Fruit fly (Drosophila melanogaster) whole organism, adult: Measurements from ENCODE around the gene KP78a.
A peak's percentile ranks its signal among the peaks of the same experiment; 100 is the strongest.

Experiments used
- CG11617 ChIP-seq: fragments of 200-800 bp; sonication (Bioruptor generic); optimal IDR thresholded peaks from 2 replicates; lab custom pipeline; 2017; ENCODE audit warnings: mild to moderate bottlenecking, missing biosample characterization, missing genetic modification reagents, missing genetic modification characterization
- CG12768 ChIP-seq: fragments of 200-800 bp; sonication (Bioruptor generic); optimal IDR thresholded peaks from 2 replicates; lab custom pipeline; 2017; ENCODE audit warnings: missing biosample characterization, missing genetic modification characterization, mild to moderate bottlenecking, moderate library complexity, missing genetic modification reagents
- CG14711 ChIP-seq: fragments of 200-800 bp; sonication (Bioruptor generic); optimal IDR thresholded peaks from 2 replicates; lab custom pipeline; 2018; ENCODE audit warnings: missing biosample characterization, mild to moderate bottlenecking, missing genetic modification characterization, moderate library complexity
- CG1620 ChIP-seq: fragments of 200-800 bp; sonication (Bioruptor generic); optimal IDR thresholded peaks from 2 replicates; lab custom pipeline; 2016; ENCODE audit warnings: missing biosample characterization, missing genetic modification characterization
- CG33017 ChIP-seq: fragments of 200-800 bp; sonication (Bioruptor generic); optimal IDR thresholded peaks from 2 replicates; lab custom pipeline; 2018; ENCODE audit warnings: missing biosample characterization, mild to moderate bottlenecking, missing genetic modification characterization, moderate library complexity
- CG5204 ChIP-seq: fragments of 200-800 bp; sonication (Bioruptor generic); optimal IDR thresholded peaks from 2 replicates; lab custom pipeline; 2016; ENCODE audit warnings: missing biosample characterization, missing genetic modification characterization
- CG7045 ChIP-seq: fragments of 200-800 bp; sonication (Bioruptor generic); optimal IDR thresholded peaks from 2 replicates; lab custom pipeline; 2017; ENCODE audit warnings: missing biosample characterization, mild to moderate bottlenecking, missing genetic modification characterization
- CG7101 ChIP-seq: fragments of 200-800 bp; sonication (Bioruptor generic); optimal IDR thresholded peaks from 2 replicates; lab custom pipeline; 2018; ENCODE audit warnings: missing biosample characterization, mild to moderate bottlenecking, missing genetic modification characterization, moderate library complexity
- Clk ChIP-seq: fragments of 200-800 bp; sonication (Bioruptor generic); optimal IDR thresholded peaks from 2 replicates; lab custom pipeline; 2017; ENCODE audit warnings: missing biosample characterization, missing genetic modification characterization
- Crg-1 ChIP-seq: fragments of 200-800 bp; sonication (Bioruptor generic); optimal IDR thresholded peaks from 2 replicates; lab custom pipeline; 2016; ENCODE audit warnings: missing biosample characterization, missing genetic modification characterization
- Hr96 ChIP-seq: fragments of 200-800 bp; sonication (Bioruptor generic); optimal IDR thresholded peaks from 2 replicates; lab custom pipeline; 2016; ENCODE audit warnings: missing biosample characterization, missing genetic modification characterization
- Mnt ChIP-seq: fragments of 200-800 bp; sonication (Bioruptor generic); optimal IDR thresholded peaks from 2 replicates; lab custom pipeline; 2016; ENCODE audit warnings: missing biosample characterization, mild to moderate bottlenecking, missing genetic modification characterization
- bab1 ChIP-seq: fragments of 200-800 bp; sonication (Bioruptor generic); optimal IDR thresholded peaks from 3 replicates; lab custom pipeline; 2019; ENCODE audit warnings: missing biosample characterization, mild to moderate bottlenecking, missing genetic modification characterization, moderate library complexity
- cic ChIP-seq: fragments of 200-800 bp; sonication (Bioruptor generic); optimal IDR thresholded peaks from 2 replicates; lab custom pipeline; 2017; ENCODE audit warnings: missing biosample characterization, mild to moderate bottlenecking, missing genetic modification characterization, moderate library complexity
- cnc ChIP-seq, 2 experiments: fragments of >200 bp; optimal IDR thresholded peaks; 2 replicates each; lab custom pipeline; 2017
- kay ChIP-seq: fragments of 200-800 bp; sonication (Bioruptor generic); peaks from one replicate; lab custom pipeline; 2016; ENCODE audit warnings: missing biosample characterization, missing genetic modification characterization, borderline replicate concordance
- ovo ChIP-seq: fragments of 200-800 bp; sonication (Bioruptor generic); optimal IDR thresholded peaks from 2 replicates; lab custom pipeline; 2016; ENCODE audit warnings: missing biosample characterization, missing genetic modification characterization
- pad ChIP-seq: fragments of 200-800 bp; sonication (Bioruptor generic); optimal IDR thresholded peaks from 3 replicates; lab custom pipeline; 2017; ENCODE audit warnings: missing biosample characterization, missing genetic modification characterization, mild to moderate bottlenecking, moderate library complexity, missing genetic modification reagents
- tj ChIP-seq: fragments of 200-800 bp; sonication (Bioruptor generic); optimal IDR thresholded peaks from 3 replicates; lab custom pipeline; 2017; ENCODE audit warnings: missing biosample characterization, mild to moderate bottlenecking, missing genetic modification characterization, moderate library complexity
- toe ChIP-seq: fragments of 200-800 bp; sonication (Bioruptor generic); optimal IDR thresholded peaks from 2 replicates; lab custom pipeline; 2016; ENCODE audit warnings: missing biosample characterization, missing genetic modification characterization

Gene KP78a

DNA sequence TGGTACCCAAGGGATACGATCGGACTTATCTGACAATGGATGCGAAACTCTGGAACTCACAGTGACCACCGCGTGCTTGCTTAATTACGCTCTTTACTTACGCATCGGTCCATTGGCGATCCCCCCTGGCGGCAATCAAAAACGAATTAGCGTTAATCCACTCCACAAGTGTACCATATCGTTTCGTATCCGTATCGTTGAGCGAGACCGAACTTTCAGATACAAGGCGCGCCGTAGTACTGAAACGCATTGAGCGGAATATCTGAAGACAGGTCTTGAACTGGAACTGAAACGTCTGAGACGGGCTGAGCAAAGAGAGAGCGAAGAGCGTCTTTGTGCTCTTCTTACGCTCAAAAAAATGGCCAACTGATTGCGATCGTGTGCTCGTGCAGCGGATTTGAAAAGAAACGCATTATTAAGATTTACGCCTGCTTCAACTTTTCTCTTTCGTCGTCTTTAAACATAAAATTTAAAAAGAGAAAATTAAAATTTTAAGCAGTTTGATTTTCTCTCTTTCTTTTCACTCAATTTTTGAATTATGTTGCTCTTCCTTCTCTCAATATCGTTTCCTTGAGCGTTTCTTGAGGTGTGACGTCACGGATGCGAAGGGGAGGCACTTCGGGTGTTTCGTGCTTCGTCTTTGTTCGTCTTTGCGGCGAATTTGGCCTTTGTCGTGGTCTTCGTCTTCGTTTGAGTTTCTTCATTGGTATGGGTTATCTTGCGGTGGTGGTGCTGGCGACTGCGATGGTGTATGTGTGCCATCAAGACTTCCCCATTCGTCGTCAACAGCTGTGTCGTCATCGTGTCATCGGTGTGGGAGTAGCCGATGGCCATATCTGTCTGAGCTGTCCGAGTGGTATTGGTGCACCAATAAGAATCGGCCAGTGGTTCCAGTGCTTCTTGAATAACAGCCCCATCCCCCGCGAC is at the start of gene KP78a, which contains the start of gene KP78b:
Gene KP78a, minus strand, starts transcription at position 220 of the 927 bp plus-strand sequence.
Gene KP78b, minus strand, starts transcription at position 220 of the 927 bp plus-strand sequence.
- TF ChIP-seq kay (GFP tag; lab: Kevin White, UChicago) (no peak), bab1 (GFP tag; lab: Kevin White, UChicago) (no peak), pad (GFP tag; lab: Kevin White, UChicago) (peak; percentile 96)

DNA sequence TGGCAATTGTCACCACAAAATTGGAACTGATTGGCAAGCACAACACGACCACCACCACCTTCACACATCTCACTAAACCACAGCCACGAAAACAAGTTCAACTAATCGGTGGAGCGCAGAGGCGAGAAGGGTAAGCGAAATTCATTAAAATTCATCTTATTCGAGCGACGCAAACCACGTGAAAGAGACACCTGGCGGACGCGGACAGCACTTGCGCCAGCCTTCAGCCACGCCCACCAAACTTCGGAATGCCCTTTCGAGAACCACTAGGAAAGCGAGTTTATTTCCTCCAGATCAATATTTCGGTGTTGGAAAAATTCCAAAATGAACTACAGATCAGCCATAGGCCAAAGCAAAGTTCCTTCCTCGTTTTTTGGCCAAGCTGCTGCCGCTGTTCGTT is 42.6 kb upstream of the KP78a start:
- no peak for TF ChIP-seq tj (GFP tag; lab: Kevin White, UChicago)
- no peak for TF ChIP-seq cic (GFP tag; lab: Kevin White, UChicago)
- TF ChIP-seq CG11617 (GFP tag; lab: Kevin White, UChicago): no peak
- no peak for TF ChIP-seq Clk
- no peak for TF ChIP-seq ovo (GFP tag; lab: Kevin White, UChicago)
- TF ChIP-seq kay (GFP tag; lab: Kevin White, UChicago): no peak
- no peak for TF ChIP-seq CG14711
- no peak for TF ChIP-seq Mnt (GFP tag; lab: Kevin White, UChicago)
- TF ChIP-seq CG1620 (GFP tag; lab: Kevin White, UChicago): no peak
- no peak for TF ChIP-seq cnc (optimal IDR thresholded peaks at IDR 0.05; lab: Kevin White, UChicago)
- TF ChIP-seq pad (GFP tag; lab: Kevin White, UChicago): no peak
- TF ChIP-seq bab1 (GFP tag; lab: Kevin White, UChicago): no peak
- no peak for TF ChIP-seq CG5204 (GFP tag; lab: Kevin White, UChicago)
- TF ChIP-seq CG7045 (GFP tag; lab: Kevin White, UChicago): no peak
- no peak for TF ChIP-seq Crg-1 (GFP tag; lab: Kevin White, UChicago)
- TF ChIP-seq Hr96 (GFP tag; lab: Kevin White, UChicago): no peak
- no peak for TF ChIP-seq CG33017 (tag; lab: Kevin White, UChicago)
- no peak for TF ChIP-seq toe

DNA sequence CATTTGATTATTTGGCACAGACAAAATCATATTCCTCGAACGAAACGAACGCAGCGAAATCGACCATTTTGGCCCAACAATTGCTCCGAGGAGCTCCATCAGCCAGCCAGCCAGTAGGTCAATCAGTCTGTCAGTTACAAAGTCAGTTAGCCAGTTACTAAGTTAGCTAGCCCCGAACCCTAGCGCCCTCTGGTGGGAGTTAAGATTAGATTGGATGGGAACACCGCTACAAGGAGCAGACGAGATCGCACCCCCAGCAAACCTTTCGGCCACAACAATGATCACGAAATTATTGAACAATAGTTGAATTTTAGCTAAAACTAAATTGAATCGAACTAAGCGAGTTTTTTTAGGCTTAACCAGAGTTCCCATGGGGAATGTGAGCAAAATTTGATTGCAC is 41.0 kb upstream of the KP78a start:
- TF ChIP-seq CG1620 (GFP tag; lab: Kevin White, UChicago) (no peak), bab1 (GFP tag; lab: Kevin White, UChicago) (no peak), CG7045 (GFP tag; lab: Kevin White, UChicago) (no peak), ovo (GFP tag; lab: Kevin White, UChicago) (no peak), Crg-1 (GFP tag; lab: Kevin White, UChicago) (no peak), toe (no peak), CG33017 (tag; lab: Kevin White, UChicago) (no peak), CG14711 (no peak)

DNA sequence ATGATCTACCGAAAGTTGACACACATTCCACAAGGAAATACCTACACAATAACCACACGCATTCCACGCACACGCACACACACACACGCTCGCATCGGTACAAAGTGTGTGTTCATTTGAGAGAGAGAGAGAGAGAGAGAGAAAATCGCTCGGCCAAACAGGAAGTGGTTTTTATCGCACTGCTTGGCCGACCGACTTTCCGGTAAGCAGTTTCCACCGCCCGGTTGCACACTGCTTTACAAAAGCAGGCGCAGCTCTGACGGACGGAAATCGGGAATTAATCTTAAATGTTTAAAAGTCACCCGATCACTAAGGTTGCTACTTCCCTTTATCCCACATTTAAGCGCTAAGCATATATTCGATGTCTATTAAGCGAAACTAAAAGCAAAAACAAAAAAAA is 39.9 kb upstream of the KP78a start:
- TF ChIP-seq Hr96 (GFP tag; lab: Kevin White, UChicago) (no peak), Clk (no peak), CG7101 (tag; lab: Kevin White, UChicago) (no peak), bab1 (GFP tag; lab: Kevin White, UChicago) (no peak), CG11617 (GFP tag; lab: Kevin White, UChicago) (no peak), CG5204 (GFP tag; lab: Kevin White, UChicago) (no peak), cnc (optimal IDR thresholded peaks at IDR 0.05; lab: Kevin White, UChicago) (no peak), ovo (GFP tag; lab: Kevin White, UChicago) (no peak), CG1620 (GFP tag; lab: Kevin White, UChicago) (no peak), tj (GFP tag; lab: Kevin White, UChicago) (no peak), CG12768 (GFP tag; lab: Kevin White, UChicago) (no peak), Crg-1 (GFP tag; lab: Kevin White, UChicago) (no peak), CG33017 (tag; lab: Kevin White, UChicago) (no peak), toe (no peak), Mnt (GFP tag; lab: Kevin White, UChicago) (no peak), CG14711 (no peak)

DNA sequence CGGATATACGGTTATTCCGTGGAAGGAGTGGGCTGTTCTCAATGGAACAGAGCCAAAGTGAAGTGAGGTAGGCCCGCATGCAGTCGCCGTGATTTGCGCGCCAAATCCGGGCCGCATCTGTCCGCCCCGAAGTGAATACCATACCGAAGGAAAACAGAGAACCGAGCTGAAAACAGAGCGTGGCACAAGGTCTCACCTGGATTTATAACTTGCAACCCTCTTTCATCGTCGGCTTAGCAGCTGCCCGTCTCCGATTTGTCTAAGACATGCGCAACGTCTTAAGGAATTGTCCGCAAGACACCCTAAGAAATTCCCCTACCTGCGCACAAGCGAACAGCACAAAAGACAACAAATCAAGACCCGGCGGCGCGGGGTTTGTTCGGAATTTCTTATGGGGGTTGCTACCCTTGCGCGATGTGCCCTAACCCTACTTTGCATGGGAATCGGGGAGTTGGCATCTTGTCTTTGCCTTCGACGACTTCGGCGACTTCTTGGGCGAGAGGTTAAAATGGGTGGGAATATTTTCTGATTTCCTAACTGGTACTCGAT is 25.7 kb upstream of the KP78a start:
- TF ChIP-seq kay (GFP tag; lab: Kevin White, UChicago): no peak
- no peak for TF ChIP-seq CG1620 (GFP tag; lab: Kevin White, UChicago)
- no peak for TF ChIP-seq toe
- TF ChIP-seq CG14711: no peak
- no peak for TF ChIP-seq CG33017 (tag; lab: Kevin White, UChicago)
- TF ChIP-seq bab1 (GFP tag; lab: Kevin White, UChicago): no peak
- no peak for TF ChIP-seq cic (GFP tag; lab: Kevin White, UChicago)
- TF ChIP-seq tj (GFP tag; lab: Kevin White, UChicago): no peak
- no peak for TF ChIP-seq CG5204 (GFP tag; lab: Kevin White, UChicago)
- no peak for TF ChIP-seq cnc (optimal IDR thresholded peaks at IDR 0.05; lab: Kevin White, UChicago)
- no peak for TF ChIP-seq Crg-1 (GFP tag; lab: Kevin White, UChicago)
- no peak for TF ChIP-seq CG12768 (GFP tag; lab: Kevin White, UChicago)
- no peak for TF ChIP-seq ovo (GFP tag; lab: Kevin White, UChicago)
- no peak for TF ChIP-seq Clk
- no peak for TF ChIP-seq Hr96 (GFP tag; lab: Kevin White, UChicago)
- no peak for TF ChIP-seq CG7101 (tag; lab: Kevin White, UChicago)
- no peak for TF ChIP-seq CG7045 (GFP tag; lab: Kevin White, UChicago)
- TF ChIP-seq pad (GFP tag; lab: Kevin White, UChicago): no peak
- no peak for TF ChIP-seq Mnt (GFP tag; lab: Kevin White, UChicago)
- TF ChIP-seq CG11617 (GFP tag; lab: Kevin White, UChicago): no peak
